Worm (Caenorhabditis elegans): ENCODE data around the gene rpoa-49.

DNA sequence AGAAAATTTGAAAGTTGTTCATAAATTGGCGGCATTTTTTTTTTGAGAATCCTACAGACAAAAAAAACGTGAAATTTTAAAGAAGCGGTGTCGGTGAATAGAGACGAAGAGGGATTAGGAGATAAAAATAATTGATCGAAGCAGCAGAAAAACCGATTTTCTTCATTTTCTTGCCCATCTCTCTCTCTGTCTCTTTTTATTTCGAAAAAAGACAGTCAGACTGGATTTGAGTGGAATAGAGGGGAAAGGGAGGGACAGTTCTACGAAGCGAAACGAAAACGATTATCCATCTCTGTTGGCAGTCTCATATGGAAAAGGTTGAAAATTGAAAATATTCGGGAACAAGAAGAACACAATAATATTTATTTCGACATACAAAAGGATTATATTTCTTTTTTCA is 15.3 kb upstream of the rpoa-49 start:
- TF ChIP-seq him-1 (tag; optimal IDR thresholded peaks at IDR 0.05) (no peak), dao-5 (tag; optimal IDR thresholded peaks at IDR 0.05) (no peak), W03F9.2 (tag; optimal IDR thresholded peaks at IDR 0.05) (no peak)
